Worm (Caenorhabditis elegans) whole organism, early embryonic: Measurements from ENCODE around the gene acbp-5.

Experiments
- B0310.2 ChIP-seq: sonication (generic microtip); optimal IDR thresholded peaks from 2 replicates; lab custom pipeline; 2016; ENCODE audit warnings: mild to moderate bottlenecking, missing genetic modification characterization, missing compliant biosample characterization
- F13C5.2 ChIP-seq: sonication (generic microtip); optimal IDR thresholded peaks from 2 replicates; lab custom pipeline; 2017; ENCODE audit warnings: mild to moderate bottlenecking, missing genetic modification characterization, inconsistent platforms, missing compliant biosample characterization
- aly-1 ChIP-seq: sonication (generic microtip); optimal IDR thresholded peaks from 2 replicates; lab custom pipeline; 2016; ENCODE audit warnings: missing genetic modification characterization, missing compliant biosample characterization
- ama-1 ChIP-seq: fragments of 150-350 bp; optimal IDR thresholded peaks from 2 replicates; lab custom pipeline; 2014
- ceh-13 ChIP-seq: fragments of 200-800 bp; sonication (Bioruptor generic); optimal IDR thresholded peaks from 2 replicates; lab custom pipeline; 2018; ENCODE audit warnings: mild to moderate bottlenecking, missing genetic modification characterization, missing compliant biosample characterization
- ceh-36 ChIP-seq: sonication (generic microtip); optimal IDR thresholded peaks from 2 replicates; lab custom pipeline; 2016; ENCODE audit warnings: missing genetic modification characterization, inconsistent platforms, missing compliant biosample characterization
- ets-7 ChIP-seq: sonication (generic microtip); optimal IDR thresholded peaks from 2 replicates; lab custom pipeline; 2016; ENCODE audit warnings: missing genotype, missing genetic modification characterization, missing compliant biosample characterization
- flt-1 ChIP-seq: fragments of 200-800 bp; sonication (Bioruptor generic); IDR thresholded peaks from 2 replicates; pipeline ENCODE4 v1.3.6; 2022; ENCODE audit warnings: missing genetic modification characterization, missing compliant biosample characterization
- hmbx-1 ChIP-seq: sonication (generic microtip); optimal IDR thresholded peaks from 2 replicates; lab custom pipeline; 2016; ENCODE audit warnings: mild to moderate bottlenecking, missing genetic modification characterization, missing compliant biosample characterization
- hmg-4 ChIP-seq: fragments of 200-800 bp; sonication (Bioruptor generic); optimal IDR thresholded peaks from 2 replicates; lab custom pipeline; 2018; ENCODE audit warnings: mild to moderate bottlenecking, missing genetic modification characterization, missing compliant biosample characterization
- hnd-1 ChIP-seq: sonication (generic microtip); optimal IDR thresholded peaks from 2 replicates; lab custom pipeline; 2016; ENCODE audit warnings: missing genetic modification characterization, missing compliant biosample characterization
- pes-1 ChIP-seq: fragments of 200-800 bp; sonication (Bioruptor generic); IDR thresholded peaks from 2 replicates; pipeline ENCODE4 v1.3.6; 2022; ENCODE audit warnings: missing genetic modification reagents, missing genetic modification characterization, missing compliant biosample characterization
- scrt-1 ChIP-seq: fragments of 200-800 bp; sonication (Bioruptor generic); IDR thresholded peaks from 2 replicates; pipeline ENCODE4 v1.3.6; 2022; ENCODE audit warnings: missing genetic modification characterization, missing compliant biosample characterization
- sea-1 ChIP-seq: fragments of 200-800 bp; sonication (Bioruptor generic); conservative IDR thresholded peaks from 2 replicates; pipeline ENCODE4 v1.3.6; 2022; ENCODE audit warnings: missing genetic modification characterization, missing compliant biosample characterization
- tbx-11 ChIP-seq: fragments of 200-800 bp; sonication (Bioruptor generic); IDR thresholded peaks from 2 replicates; pipeline ENCODE4 v1.3.6; 2022; ENCODE audit warnings: missing genetic modification characterization, missing compliant biosample characterization
- tbx-37 ChIP-seq: fragments of 200-800 bp; sonication (Bioruptor generic); conservative IDR thresholded peaks from 2 replicates; pipeline ENCODE4 v1.3.6; 2022; ENCODE audit warnings: missing genetic modification reagents, missing genetic modification characterization, missing compliant biosample characterization
- tra-4 ChIP-seq: sonication (generic microtip); optimal IDR thresholded peaks from 2 replicates; lab custom pipeline; 2017; ENCODE audit warnings: missing genetic modification characterization, missing compliant biosample characterization

Gene acbp-5

DNA sequence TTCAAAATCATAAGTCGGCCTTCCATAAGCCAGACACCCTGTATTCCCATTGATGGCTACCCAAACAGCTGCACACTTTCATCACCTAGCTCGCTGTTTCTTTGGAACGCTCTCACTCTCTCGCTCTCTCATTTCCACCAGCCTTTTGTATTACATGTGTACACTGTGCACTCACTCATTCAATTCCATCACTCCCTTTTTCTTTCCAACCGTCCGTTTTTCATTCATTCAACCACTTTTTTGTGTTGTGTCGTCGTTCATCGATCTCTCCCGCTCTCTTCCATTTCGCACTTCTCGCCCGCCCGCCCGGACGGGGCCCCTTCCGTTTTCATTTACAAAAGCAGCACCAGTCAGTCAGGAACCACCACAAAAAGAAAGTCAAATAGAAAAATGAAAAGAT, 16.5 kb upstream of the acbp-5 start:
- TF ChIP-seq tbx-37 = no peak
- TF ChIP-seq ceh-36 (tag; lab: Kevin White, UChicago) = no peak
- no peak for TF ChIP-seq pes-1 (GFP tag; lab: Robert Waterston, UW)
- no peak for TF ChIP-seq aly-1
- no peak for TF ChIP-seq ets-7 (tag; lab: Kevin White, UChicago)
- no peak for TF ChIP-seq hnd-1 (tag; lab: Kevin White, UChicago)
- no peak for TF ChIP-seq tra-4 (tag; lab: Kevin White, UChicago)
- TF ChIP-seq scrt-1 (GFP tag; lab: Robert Waterston, UW) = no peak
- TF ChIP-seq ama-1 = no peak
- TF ChIP-seq sea-1 (GFP tag; lab: Robert Waterston, UW) = no peak
- TF ChIP-seq B0310.2 = no peak
- no peak for TF ChIP-seq F13C5.2 (tag; lab: Kevin White, UChicago)
- no peak for TF ChIP-seq tbx-11 (GFP tag; lab: Robert Waterston, UW)
- no peak for TF ChIP-seq ceh-13 (GFP tag; lab: Kevin White, UChicago)
- TF ChIP-seq hmg-4 (GFP tag; lab: Kevin White, UChicago) = no peak
- TF ChIP-seq flt-1 (GFP tag; lab: Robert Waterston, UW) = no peak
- TF ChIP-seq hmbx-1 (tag; lab: Kevin White, UChicago) = no peak

DNA sequence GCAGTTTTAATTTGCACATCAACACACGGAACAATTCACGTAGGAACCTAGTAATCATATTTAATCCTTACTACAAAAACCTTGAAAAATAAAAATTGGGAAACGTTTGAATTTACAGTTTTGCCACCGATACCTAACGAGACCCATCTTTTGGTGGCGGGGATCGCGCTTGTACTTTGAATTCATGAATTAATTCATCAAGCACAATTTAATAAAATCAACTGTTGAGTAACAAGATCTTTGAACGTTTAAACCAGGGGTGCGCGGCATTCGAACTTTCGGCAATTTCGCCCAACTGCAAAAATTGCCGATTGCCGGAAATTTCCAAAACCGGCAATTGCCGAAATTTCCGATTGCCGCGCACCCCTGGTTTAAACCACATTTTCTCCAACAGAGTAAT, 15.2 kb upstream of the acbp-5 start:
- TF ChIP-seq pes-1 (GFP tag; lab: Robert Waterston, UW) = no peak
- no peak for TF ChIP-seq ama-1
- no peak for TF ChIP-seq flt-1 (GFP tag; lab: Robert Waterston, UW)
- TF ChIP-seq ceh-13 (GFP tag; lab: Kevin White, UChicago) = no peak
- TF ChIP-seq ets-7 (tag; lab: Kevin White, UChicago) = no peak
- no peak for TF ChIP-seq hmbx-1 (tag; lab: Kevin White, UChicago)
- no peak for TF ChIP-seq hmg-4 (GFP tag; lab: Kevin White, UChicago)
- no peak for TF ChIP-seq sea-1 (GFP tag; lab: Robert Waterston, UW)
- TF ChIP-seq B0310.2 = no peak
- TF ChIP-seq scrt-1 (GFP tag; lab: Robert Waterston, UW) = no peak
- no peak for TF ChIP-seq tbx-11 (GFP tag; lab: Robert Waterston, UW)
- no peak for TF ChIP-seq hnd-1 (tag; lab: Kevin White, UChicago)
- TF ChIP-seq tbx-37 = no peak
- no peak for TF ChIP-seq tra-4 (tag; lab: Kevin White, UChicago)

ce11 chrIII:13654950-13655349, 13.5 kb upstream of the acbp-5 start:
- TF ChIP-seq tbx-37 = no peak
- no peak for TF ChIP-seq aly-1
- peak; percentile 14 for TF ChIP-seq hmg-4 (GFP tag; lab: Kevin White, UChicago)
- no peak for TF ChIP-seq hmbx-1 (tag; lab: Kevin White, UChicago)
- TF ChIP-seq tra-4 (tag; lab: Kevin White, UChicago) = no peak
- no peak for TF ChIP-seq hnd-1 (tag; lab: Kevin White, UChicago)
- TF ChIP-seq B0310.2 = no peak
- TF ChIP-seq ceh-36 (tag; lab: Kevin White, UChicago) = no peak

DNA sequence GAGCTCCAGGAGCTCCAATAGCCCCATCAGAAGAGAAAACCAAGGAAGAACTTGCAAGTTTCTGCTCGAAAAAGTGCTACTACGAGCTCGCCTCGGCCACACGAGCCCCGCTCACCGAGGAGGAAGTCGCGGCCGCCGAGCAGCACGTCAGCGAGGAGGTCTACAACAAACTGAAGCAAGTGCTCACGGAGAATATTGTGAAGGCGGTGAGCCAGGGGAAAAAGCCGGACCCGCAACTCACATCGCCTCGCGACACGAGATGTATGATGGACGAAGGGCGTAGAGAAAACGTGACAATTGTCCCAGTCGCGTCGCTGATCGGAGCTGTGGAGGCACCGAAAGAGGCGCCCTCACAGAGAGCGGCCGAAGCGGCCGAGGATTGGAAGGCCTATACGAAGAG, 11.2 kb upstream of the acbp-5 start:
- no peak for TF ChIP-seq ceh-13 (GFP tag; lab: Kevin White, UChicago)
- TF ChIP-seq hnd-1 (tag; lab: Kevin White, UChicago) = no peak
- TF ChIP-seq hmbx-1 (tag; lab: Kevin White, UChicago) = no peak
- no peak for TF ChIP-seq aly-1
- TF ChIP-seq scrt-1 (GFP tag; lab: Robert Waterston, UW) = no peak
- TF ChIP-seq flt-1 (GFP tag; lab: Robert Waterston, UW) = no peak
- no peak for TF ChIP-seq F13C5.2 (tag; lab: Kevin White, UChicago)
- TF ChIP-seq tbx-11 (GFP tag; lab: Robert Waterston, UW) = no peak
- no peak for TF ChIP-seq ets-7 (tag; lab: Kevin White, UChicago)
- TF ChIP-seq pes-1 (GFP tag; lab: Robert Waterston, UW) = no peak
- TF ChIP-seq sea-1 (GFP tag; lab: Robert Waterston, UW) = no peak
- no peak for TF ChIP-seq ama-1

DNA sequence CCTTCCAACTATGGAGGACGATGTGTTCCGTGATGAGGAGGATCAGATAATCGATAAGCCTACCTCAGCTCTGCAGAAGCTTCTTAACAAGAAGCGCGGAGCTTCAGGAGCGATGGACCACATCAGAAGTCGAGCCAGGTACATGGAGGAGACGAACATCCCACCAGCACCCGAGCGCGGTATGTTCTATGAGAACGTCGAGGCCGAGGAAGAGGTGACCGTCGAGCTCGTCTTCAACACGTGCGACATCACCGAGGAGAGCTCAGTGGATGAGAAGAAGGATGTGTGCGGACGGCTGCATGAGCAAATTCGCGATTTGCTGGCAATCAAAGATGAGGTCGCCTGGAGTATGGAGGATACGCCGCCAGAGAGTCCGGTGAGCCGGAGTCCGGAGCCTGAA, 10.5 kb upstream of the acbp-5 start:
- TF ChIP-seq tra-4 (tag; lab: Kevin White, UChicago) (no peak), ets-7 (tag; lab: Kevin White, UChicago) (no peak), flt-1 (GFP tag; lab: Robert Waterston, UW) (no peak), scrt-1 (GFP tag; lab: Robert Waterston, UW) (no peak), ceh-36 (tag; lab: Kevin White, UChicago) (no peak), ceh-13 (GFP tag; lab: Kevin White, UChicago) (no peak), hmg-4 (GFP tag; lab: Kevin White, UChicago) (no peak), hmbx-1 (tag; lab: Kevin White, UChicago) (no peak), tbx-37 (no peak), aly-1 (no peak), B0310.2 (no peak), ama-1 (no peak), tbx-11 (GFP tag; lab: Robert Waterston, UW) (no peak), F13C5.2 (tag; lab: Kevin White, UChicago) (no peak), hnd-1 (tag; lab: Kevin White, UChicago) (no peak), sea-1 (GFP tag; lab: Robert Waterston, UW) (no peak), pes-1 (GFP tag; lab: Robert Waterston, UW) (no peak)

ce11 chrIII:13651414-13651813, 9.9 kb upstream of the acbp-5 start:
- TF ChIP-seq aly-1 (peak; percentile 39), scrt-1 (GFP tag; lab: Robert Waterston, UW) (no peak)

DNA sequence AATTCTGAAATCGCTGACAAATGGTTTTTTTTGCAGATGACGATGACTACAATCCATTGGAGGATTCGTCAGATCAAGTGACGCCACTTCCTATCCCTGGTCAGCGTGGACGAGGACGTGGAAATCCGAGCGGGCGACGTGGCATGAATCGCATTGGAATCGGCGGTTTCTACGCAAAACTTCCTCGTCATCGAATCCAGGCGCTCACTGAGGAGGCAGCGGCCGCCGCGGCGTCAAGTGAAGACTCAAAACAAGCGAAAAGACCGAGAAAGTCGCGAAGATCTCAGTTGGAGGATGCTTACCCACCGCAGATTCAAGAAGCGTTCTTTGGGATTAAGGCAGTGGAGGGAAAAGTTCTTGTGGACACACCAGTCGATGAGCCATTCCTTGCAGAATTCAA, 7.1 kb upstream of the acbp-5 start:
- TF ChIP-seq hmg-4 (GFP tag; lab: Kevin White, UChicago) = no peak
- no peak for TF ChIP-seq sea-1 (GFP tag; lab: Robert Waterston, UW)
- TF ChIP-seq B0310.2 = no peak
- 0 out of 2 replicates have a peak, but pooled peaks have one; percentile 22 for TF ChIP-seq tbx-11 (GFP tag; lab: Robert Waterston, UW)
